Worm (Caenorhabditis elegans) whole organism, L3 larva: Measurements from ENCODE around the gene srj-55.
A peak's percentile ranks its signal among the peaks of the same experiment; 100 is the strongest.

Experiments used
- R02D3.7 ChIP-seq: fragments of 150-350 bp; optimal IDR thresholded peaks from 2 replicates; lab custom pipeline; 2014; ENCODE audit warnings: missing biosample characterization, missing genetic modification characterization
- aly-2 ChIP-seq: fragments of 150-350 bp; optimal IDR thresholded peaks from 2 replicates; lab custom pipeline; 2014; ENCODE audit warnings: missing biosample characterization, missing genetic modification characterization
- ceh-16 ChIP-seq: sonication (generic microtip); optimal IDR thresholded peaks from 2 replicates; lab custom pipeline; 2017; ENCODE audit warnings: missing biosample characterization, missing genetic modification characterization
- ceh-28 ChIP-seq: fragments of 150-350 bp; optimal IDR thresholded peaks from 2 replicates; lab custom pipeline; 2014; ENCODE audit warnings: missing biosample characterization, missing genetic modification reagents, missing genetic modification characterization
- ceh-82 ChIP-seq: fragments of 150-350 bp; optimal IDR thresholded peaks from 2 replicates; lab custom pipeline; 2014; ENCODE audit warnings: missing biosample characterization, missing genetic modification characterization
- daf-12 ChIP-seq: fragments of 150-350 bp; optimal IDR thresholded peaks from 2 replicates; lab custom pipeline; 2014; ENCODE audit warnings: missing biosample characterization, missing genetic modification reagents, missing genetic modification characterization
- egl-27 ChIP-seq: sonication (generic microtip); optimal IDR thresholded peaks from 4 replicates; lab custom pipeline; 2017; ENCODE audit warnings: missing biosample characterization, missing genetic modification reagents, missing genetic modification characterization
- elt-1 ChIP-seq: fragments of 150-350 bp; optimal IDR thresholded peaks from 2 replicates; lab custom pipeline; 2014; ENCODE audit warnings: missing biosample characterization, missing genetic modification characterization
- elt-2 ChIP-seq: sonication (generic microtip); optimal IDR thresholded peaks from 2 replicates; lab custom pipeline; 2016; ENCODE audit warnings: missing genetic modification reagents, mild to moderate bottlenecking, missing genetic modification characterization, missing compliant biosample characterization
- elt-3 ChIP-seq, 3 experiments: fragments of 150-350 bp in 1 of 3; sonication (generic microtip) in 2 of 3; optimal IDR thresholded peaks; 2 replicates in 2 of 3; 4 replicates in 1 of 3; lab custom pipeline; 2014 to 2017; ENCODE audit warnings: missing biosample characterization in 3 of 3, missing genetic modification characterization in 3 of 3
- eor-1 ChIP-seq, 2 experiments: fragments of 150-350 bp; optimal IDR thresholded peaks; 2 replicates each; lab custom pipeline; 2014 to 2018; ENCODE audit warnings: missing biosample characterization in 2 of 2, missing genetic modification characterization in 2 of 2
- fkh-2 ChIP-seq: fragments of 150-350 bp; optimal IDR thresholded peaks from 2 replicates; lab custom pipeline; 2014; ENCODE audit warnings: missing biosample characterization, missing genetic modification reagents, missing genetic modification characterization
- fos-1 ChIP-seq: fragments of 150-350 bp; optimal IDR thresholded peaks from 2 replicates; lab custom pipeline; 2014; ENCODE audit warnings: missing biosample characterization, missing genetic modification characterization
- hmg-11 ChIP-seq: sonication (generic microtip); optimal IDR thresholded peaks from 2 replicates; lab custom pipeline; 2016; ENCODE audit warnings: missing genetic modification characterization, missing compliant biosample characterization
- lin-15B ChIP-seq: fragments of 150-350 bp; optimal IDR thresholded peaks from 2 replicates; lab custom pipeline; 2014; ENCODE audit warnings: missing biosample characterization, missing genetic modification characterization
- mdl-1 ChIP-seq: fragments of 150-350 bp; optimal IDR thresholded peaks from 2 replicates; lab custom pipeline; 2014; ENCODE audit warnings: missing biosample characterization, missing genetic modification characterization
- mml-1 ChIP-seq: fragments of 150-350 bp; sonication (generic microtip); optimal IDR thresholded peaks from 3 replicates; lab custom pipeline; 2014; ENCODE audit warnings: missing biosample characterization, missing genetic modification characterization
- nfya-1 ChIP-seq: sonication (generic microtip); optimal IDR thresholded peaks from 2 replicates; lab custom pipeline; 2017; ENCODE audit warnings: missing genetic modification characterization, mild to moderate bottlenecking, missing compliant biosample characterization, antibody characterized with exemption, moderate library complexity; ENCODE audit not compliant: insufficient read depth
- nhr-11 ChIP-seq: fragments of 150-350 bp; optimal IDR thresholded peaks from 2 replicates; lab custom pipeline; 2014; ENCODE audit warnings: missing biosample characterization, missing genetic modification characterization
- nhr-12 ChIP-seq: fragments of 150-350 bp; optimal IDR thresholded peaks from 2 replicates; lab custom pipeline; 2014; ENCODE audit warnings: missing biosample characterization, missing genetic modification characterization
- nhr-23 ChIP-seq: fragments of 150-350 bp; optimal IDR thresholded peaks from 2 replicates; lab custom pipeline; 2014; ENCODE audit warnings: missing biosample characterization, missing genetic modification reagents, missing genetic modification characterization
- nhr-237 ChIP-seq: fragments of 150-350 bp; optimal IDR thresholded peaks from 2 replicates; lab custom pipeline; 2014; ENCODE audit warnings: missing biosample characterization, missing genetic modification characterization
- nhr-43 ChIP-seq: sonication (generic microtip); optimal IDR thresholded peaks from 2 replicates; lab custom pipeline; 2016; ENCODE audit warnings: mild to moderate bottlenecking, missing genetic modification characterization, missing compliant biosample characterization; ENCODE audit not compliant: poor library complexity, severe bottlenecking
- nhr-67 ChIP-seq: fragments of 150-350 bp; optimal IDR thresholded peaks from 2 replicates; lab custom pipeline; 2014; ENCODE audit warnings: missing biosample characterization, missing genetic modification characterization
- nhr-76 ChIP-seq: fragments of 150-350 bp; sonication (generic microtip); optimal IDR thresholded peaks from 5 replicates; lab custom pipeline; 2014; ENCODE audit warnings: missing biosample characterization, missing genetic modification characterization
- nhr-77 ChIP-seq: fragments of 150-350 bp; optimal IDR thresholded peaks from 2 replicates; lab custom pipeline; 2014; ENCODE audit warnings: missing biosample characterization, missing genetic modification characterization
- pha-4 ChIP-seq: fragments of 150-350 bp; optimal IDR thresholded peaks from 2 replicates; lab custom pipeline; 2014; ENCODE audit warnings: missing biosample characterization, missing genetic modification reagents, missing genetic modification characterization
- pqm-1 ChIP-seq: fragments of 150-350 bp; optimal IDR thresholded peaks from 2 replicates; lab custom pipeline; 2017; ENCODE audit warnings: missing biosample characterization, missing genetic modification characterization, inconsistent platforms
- sea-2 ChIP-seq: fragments of 150-350 bp; sonication (generic microtip); optimal IDR thresholded peaks from 4 replicates; lab custom pipeline; 2014; ENCODE audit warnings: missing biosample characterization, missing genetic modification reagents, missing genetic modification characterization
- skn-1 ChIP-seq: fragments of 150-350 bp; optimal IDR thresholded peaks from 2 replicates; lab custom pipeline; 2014; ENCODE audit warnings: missing biosample characterization, missing genetic modification characterization
- tbx-2 ChIP-seq: sonication (generic microtip); optimal IDR thresholded peaks from 2 replicates; lab custom pipeline; 2016; ENCODE audit warnings: mild to moderate bottlenecking, missing genetic modification characterization, missing compliant biosample characterization
- unc-39 ChIP-seq: sonication (generic microtip); optimal IDR thresholded peaks from 4 replicates; lab custom pipeline; 2017; ENCODE audit warnings: missing biosample characterization, missing genetic modification characterization
- unc-62 ChIP-seq: fragments of 150-350 bp; sonication (generic microtip); optimal IDR thresholded peaks from 4 replicates; lab custom pipeline; 2014; ENCODE audit warnings: missing biosample characterization, missing genetic modification reagents, missing genetic modification characterization
- zag-1 ChIP-seq: fragments of 150-350 bp; optimal IDR thresholded peaks from 2 replicates; lab custom pipeline; 2014; ENCODE audit warnings: missing biosample characterization, missing genetic modification characterization
- ztf-4 ChIP-seq: fragments of 150-350 bp; optimal IDR thresholded peaks from 2 replicates; lab custom pipeline; 2014; ENCODE audit warnings: missing biosample characterization, missing genetic modification characterization

The srj-55 gene

ce11 chrV:2861505-2861904, 3.8 kb upstream of the srj-55 start, which contains the start of gene srh-270:
Gene srh-270, minus strand, starts transcription at chrV:2861605.
- TF ChIP-seq R02D3.7 (tag; lab: Kevin White, UChicago) (no peak), tbx-2 (no peak), nhr-76 (tag; lab: Kevin White, UChicago) (no peak), ztf-4 (no peak), mdl-1 (tag; lab: Kevin White, UChicago) (no peak), ceh-82 (tag; lab: Kevin White, UChicago) (no peak), eor-1 (tag; optimal IDR thresholded peaks at IDR 0.05; lab: Kevin White, UChicago) (no peak), pqm-1 (tag; lab: Kevin White, UChicago) (no peak), ceh-16 (no peak), nhr-237 (tag; lab: Kevin White, UChicago) (no peak), nhr-12 (tag; lab: Kevin White, UChicago) (no peak), nhr-67 (tag; lab: Kevin White, UChicago) (no peak), pha-4 (tag; lab: Kevin White, UChicago) (no peak), hmg-11 (tag; lab: Kevin White, UChicago) (no peak), lin-15B (tag; lab: Kevin White, UChicago) (no peak), skn-1 (no peak)

- no peak for TF ChIP-seq nhr-43 (tag; lab: Kevin White, UChicago)
- no peak for TF ChIP-seq skn-1
- no peak for TF ChIP-seq ceh-28 (tag; lab: Kevin White, UChicago)
- TF ChIP-seq elt-1 (tag; lab: Kevin White, UChicago): no peak
- no peak for TF ChIP-seq tbx-2
- no peak for TF ChIP-seq nfya-1 (tag; lab: Kevin White, UChicago)
- no peak for TF ChIP-seq ceh-82 (tag; lab: Kevin White, UChicago)
- TF ChIP-seq elt-3 (tag; optimal IDR thresholded peaks at IDR 0.05; lab: Kevin White, UChicago): no peak
- no peak for TF ChIP-seq nhr-23 (tag; lab: Kevin White, UChicago)
- no peak for TF ChIP-seq nhr-77 (tag; lab: Kevin White, UChicago)
- no peak for TF ChIP-seq egl-27
- TF ChIP-seq nhr-11 (tag; lab: Kevin White, UChicago): no peak
- TF ChIP-seq eor-1 (tag; optimal IDR thresholded peaks at IDR 0.05; lab: Kevin White, UChicago): no peak
- TF ChIP-seq R02D3.7 (tag; lab: Kevin White, UChicago): no peak
- TF ChIP-seq unc-62: no peak
- no peak for TF ChIP-seq hmg-11 (tag; lab: Kevin White, UChicago)
- no peak for TF ChIP-seq fkh-2
- no peak for TF ChIP-seq unc-39
Observed at ce11 chrV:2859738-2860137, 2.0 kb upstream of the srj-55 start, which contains the start of gene srj-54. Gene srj-54, minus strand, starts transcription at chrV:2859838.

- TF ChIP-seq eor-1 (tag; optimal IDR thresholded peaks at IDR 0.05; lab: Kevin White, UChicago) (no peak), fkh-2 (no peak), aly-2 (no peak), elt-1 (tag; lab: Kevin White, UChicago) (no peak), sea-2 (GFP tag; lab: Kevin White, UChicago) (no peak), fos-1 (tag; lab: Kevin White, UChicago) (no peak), skn-1 (no peak), mdl-1 (tag; lab: Kevin White, UChicago) (no peak), daf-12 (no peak), pha-4 (tag; lab: Kevin White, UChicago) (no peak), nhr-43 (tag; lab: Kevin White, UChicago) (no peak), mml-1 (no peak), zag-1 (tag; lab: Kevin White, UChicago) (no peak), ceh-82 (tag; lab: Kevin White, UChicago) (no peak), nhr-77 (tag; lab: Kevin White, UChicago) (no peak)
Observed at ce11 chrV:2855473-2855872, 2.3 kb downstream of the srj-55 start, which contains the start of gene srj-57. Gene srj-57, minus strand, starts transcription at chrV:2855573.

- TF ChIP-seq pqm-1 (tag; lab: Kevin White, UChicago) (peak; percentile 72), nhr-23 (tag; lab: Kevin White, UChicago) (no peak), elt-2 (tag; lab: Kevin White, UChicago) (peak; percentile 82)
- TF ChIP-seq, all 47 proteins: peak for 2
Observed at ce11 chrV:2849071-2849470, 8.7 kb downstream of the srj-55 start, which contains the start of gene ugt-53. Gene ugt-53, plus strand, starts transcription at chrV:2849343.
